Worm (Caenorhabditis elegans) whole organism, mixed stage, embryonic: ENCODE data around the gene Y44A6D.6.

Experiments used
- M03D4.4 ChIP-seq: sonication (generic microtip); optimal IDR thresholded peaks from 2 replicates; lab custom pipeline; 2017; ENCODE audit warnings: mild to moderate bottlenecking, missing genetic modification characterization, missing compliant biosample characterization
- drap-1 ChIP-seq: fragments of 200-800 bp; sonication (Bioruptor generic); optimal IDR thresholded peaks from 3 replicates; lab custom pipeline; 2018; ENCODE audit warnings: mild to moderate bottlenecking, missing genetic modification characterization, missing compliant biosample characterization
- hlh-1 ChIP-seq: fragments of 150-350 bp; optimal IDR thresholded peaks from 2 replicates; lab custom pipeline; 2014; ENCODE audit warnings: missing biosample characterization, missing genetic modification reagents, missing genetic modification characterization
- lin-13 ChIP-seq: fragments of 150-350 bp; optimal IDR thresholded peaks from 2 replicates; lab custom pipeline; 2014; ENCODE audit warnings: missing biosample characterization, missing genetic modification characterization
- lin-32 ChIP-seq: fragments of 200-800 bp; sonication (Bioruptor generic); optimal IDR thresholded peaks from 2 replicates; lab custom pipeline; 2018; ENCODE audit warnings: mild to moderate bottlenecking, missing genetic modification characterization, missing compliant biosample characterization
- mab-5 ChIP-seq: fragments of 150-350 bp; optimal IDR thresholded peaks from 2 replicates; lab custom pipeline; 2014; ENCODE audit warnings: missing biosample characterization, missing genetic modification characterization
- pha-4 ChIP-seq: fragments of 150-350 bp; optimal IDR thresholded peaks from 2 replicates; lab custom pipeline; 2018; ENCODE audit warnings: missing biosample characterization, missing genetic modification reagents, missing genetic modification characterization
- snpc-4 ChIP-seq: fragments of 150-350 bp; optimal IDR thresholded peaks from 2 replicates; lab custom pipeline; 2014; ENCODE audit warnings: missing biosample characterization, missing genetic modification characterization
- unc-62 ChIP-seq: fragments of 150-350 bp; optimal IDR thresholded peaks from 2 replicates; lab custom pipeline; 2014; ENCODE audit warnings: missing biosample characterization, missing genetic modification reagents, missing genetic modification characterization

DNA sequence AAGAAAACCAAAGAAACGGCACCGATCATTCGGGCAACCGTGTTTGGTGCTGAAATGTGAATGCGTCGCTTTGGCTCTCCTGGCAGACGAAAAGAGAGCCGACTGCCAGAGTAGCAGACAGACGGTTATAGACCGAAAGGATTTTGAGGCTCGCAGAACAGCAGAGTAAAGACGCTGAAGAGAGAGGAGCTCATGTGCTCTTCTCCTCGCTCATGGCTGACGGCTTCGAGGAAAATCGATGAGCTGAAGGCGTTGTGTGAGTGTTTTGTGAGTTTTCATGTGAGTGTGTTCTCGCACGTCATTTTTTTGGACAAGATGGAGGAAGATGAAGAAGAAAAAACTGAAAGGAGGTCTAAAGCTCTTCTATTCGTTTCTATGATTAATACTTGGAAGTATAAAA is 21.7 kb downstream of the Y44A6D.6 start, which contains the start of gene sbt-1:
- no peak for TF ChIP-seq snpc-4 (tag; lab: Kevin White, UChicago)
- no peak for TF ChIP-seq lin-32 (GFP tag; lab: Kevin White, UChicago)
- TF ChIP-seq M03D4.4 (tag; lab: Kevin White, UChicago): no peak
- TF ChIP-seq mab-5: no peak
- no peak for TF ChIP-seq hlh-1 (tag; lab: Kevin White, UChicago)
- no peak for TF ChIP-seq lin-13 (tag; lab: Kevin White, UChicago)
- no peak for TF ChIP-seq unc-62 (GFP tag; lab: Kevin White, UChicago)
- TF ChIP-seq drap-1 (GFP tag; lab: Kevin White, UChicago): no peak
- no peak for TF ChIP-seq pha-4
